Worm (Caenorhabditis elegans) whole organism, L2 larva: ENCODE measurements around the gene dep-1.

Experiments used
- ZK546.5 ChIP-seq: sonication (generic microtip); optimal IDR thresholded peaks from 2 replicates; lab custom pipeline; 2017; ENCODE audit warnings: missing biosample characterization, missing genetic modification characterization
- fos-1 ChIP-seq: fragments of 150-350 bp; optimal IDR thresholded peaks from 2 replicates; lab custom pipeline; 2014; ENCODE audit warnings: missing biosample characterization, missing genetic modification characterization
- nhr-6 ChIP-seq: fragments of 150-350 bp; optimal IDR thresholded peaks from 2 replicates; lab custom pipeline; 2014; ENCODE audit warnings: missing biosample characterization, missing genetic modification characterization
- nhr-77 ChIP-seq: fragments of 150-350 bp; optimal IDR thresholded peaks from 2 replicates; lab custom pipeline; 2014; ENCODE audit warnings: missing biosample characterization, missing genetic modification characterization
- sma-9 ChIP-seq, 2 experiments: fragments of 150-350 bp in 1 of 2; sonication (generic microtip) in 1 of 2; optimal IDR thresholded peaks; 2 replicates each; lab custom pipeline; 2014 to 2016; ENCODE audit warnings: missing genetic modification characterization in 2 of 2, mild to moderate bottlenecking in 1 of 2, missing biosample characterization in 1 of 2, missing compliant biosample characterization in 1 of 2, missing genetic modification reagents in 1 of 2, moderate library complexity in 1 of 2

- TF ChIP-seq nhr-77: no peak
- no peak for TF ChIP-seq fos-1 (tag; lab: Kevin White, UChicago)
- no peak for TF ChIP-seq sma-9 (GFP tag; optimal IDR thresholded peaks at IDR 0.05; lab: Kevin White, UChicago)
- no peak for TF ChIP-seq sma-9 (tag; optimal IDR thresholded peaks at IDR 0.05; lab: Kevin White, UChicago)
- TF ChIP-seq ZK546.5 (tag; lab: Kevin White, UChicago): no peak
- no peak for TF ChIP-seq nhr-6 (tag; lab: Kevin White, UChicago)
Measured at ce11 chrII:9059010-9059409, 39.4 kb upstream of the dep-1 start.
